Fruit fly (Drosophila melanogaster) whole organism, embryonic: ENCODE measurements around the gene AstA-R1.

ENCODE experiments used
- CG10366 ChIP-seq: fragments of 200-800 bp; sonication (Bioruptor generic); IDR thresholded peaks from 2 replicates; pipeline ENCODE4 v1.3.6; 2022; ENCODE audit warnings: missing biosample characterization, missing genetic modification characterization
- CG10543 ChIP-seq: fragments of 200-800 bp; sonication (Bioruptor generic); optimal IDR thresholded peaks from 3 replicates; lab custom pipeline; 2017; ENCODE audit warnings: missing biosample characterization, mild to moderate bottlenecking, missing genetic modification characterization, moderate library complexity
- CG11504 ChIP-seq: fragments of 200-800 bp; sonication (Bioruptor generic); optimal IDR thresholded peaks from 3 replicates; lab custom pipeline; 2019; ENCODE audit warnings: missing biosample characterization, mild to moderate bottlenecking, missing genetic modification characterization, moderate library complexity
- CG12104 ChIP-seq: fragments of 200-800 bp; sonication (Bioruptor generic); optimal IDR thresholded peaks from 3 replicates; lab custom pipeline; 2016; ENCODE audit warnings: missing biosample characterization, missing genetic modification characterization
- CG12236 ChIP-seq: fragments of 200-800 bp; sonication (Bioruptor generic); optimal IDR thresholded peaks from 2 replicates; lab custom pipeline; 2016; ENCODE audit warnings: missing biosample characterization, missing genetic modification characterization
- CG12299 ChIP-seq: fragments of 200-800 bp; sonication (Bioruptor generic); optimal IDR thresholded peaks from 2 replicates; lab custom pipeline; 2018; ENCODE audit warnings: missing biosample characterization, mild to moderate bottlenecking, missing genetic modification characterization
- CG14050 ChIP-seq: fragments of 200-800 bp; sonication (Bioruptor generic); IDR thresholded peaks from 3 replicates; pipeline ENCODE4 v1.3.6; 2022; ENCODE audit warnings: missing biosample characterization, missing genetic modification characterization
- CG1647 ChIP-seq: fragments of 200-800 bp; sonication (Bioruptor generic); optimal IDR thresholded peaks from 3 replicates; lab custom pipeline; 2016; ENCODE audit warnings: missing biosample characterization, missing genetic modification characterization
- CG17829 ChIP-seq: fragments of 200-800 bp; optimal IDR thresholded peaks from 2 replicates; lab custom pipeline; 2019; ENCODE audit warnings: missing biosample characterization, mild to moderate bottlenecking, missing genetic modification characterization, moderate library complexity
- CG1792 ChIP-seq: fragments of 200-800 bp; sonication (Bioruptor generic); optimal IDR thresholded peaks from 2 replicates; lab custom pipeline; 2016; ENCODE audit warnings: missing biosample characterization, missing genetic modification characterization
- CG18599 ChIP-seq: fragments of 200-800 bp; sonication (Bioruptor generic); optimal IDR thresholded peaks from 3 replicates; lab custom pipeline; 2017; ENCODE audit warnings: missing biosample characterization, missing genetic modification characterization, mild to moderate bottlenecking, moderate library complexity, missing genetic modification reagents
- CG30403 ChIP-seq: fragments of 200-800 bp; sonication (Bioruptor generic); optimal IDR thresholded peaks from 3 replicates; lab custom pipeline; 2016; ENCODE audit warnings: missing biosample characterization, missing genetic modification characterization
- CG5245 ChIP-seq: fragments of 200-800 bp; sonication (Bioruptor generic); optimal IDR thresholded peaks from 3 replicates; lab custom pipeline; 2016; ENCODE audit warnings: missing biosample characterization, missing genetic modification characterization
- CG7556 ChIP-seq: fragments of 200-800 bp; sonication (Bioruptor generic); optimal IDR thresholded peaks from 2 replicates; lab custom pipeline; 2017; ENCODE audit warnings: missing biosample characterization, mild to moderate bottlenecking, missing genetic modification characterization
- CG7987 ChIP-seq: fragments of 200-800 bp; sonication (Bioruptor generic); optimal IDR thresholded peaks from 2 replicates; lab custom pipeline; 2018; ENCODE audit warnings: missing biosample characterization, mild to moderate bottlenecking, missing genetic modification characterization, moderate library complexity
- CG9215 ChIP-seq: fragments of 200-800 bp; sonication (Bioruptor generic); IDR thresholded peaks from 2 replicates; pipeline ENCODE4 v1.3.6; 2022; ENCODE audit warnings: missing biosample characterization, missing genetic modification characterization
- CTCF ChIP-seq: fragments of 200-800 bp; sonication (Bioruptor generic); optimal IDR thresholded peaks from 2 replicates; lab custom pipeline; 2017; ENCODE audit warnings: missing biosample characterization, mild to moderate bottlenecking, missing genetic modification characterization, moderate library complexity
- Deaf1 ChIP-seq: fragments of 200-800 bp; optimal IDR thresholded peaks from 3 replicates; lab custom pipeline; 2019; ENCODE audit warnings: missing biosample characterization, mild to moderate bottlenecking, missing genetic modification characterization, moderate library complexity
- Hey ChIP-seq: fragments of 200-800 bp; sonication (Bioruptor generic); optimal IDR thresholded peaks from 3 replicates; lab custom pipeline; 2018; ENCODE audit warnings: missing biosample characterization, mild to moderate bottlenecking, missing genetic modification characterization
- Hsf ChIP-seq: fragments of 200-800 bp; sonication (Bioruptor generic); optimal IDR thresholded peaks from 3 replicates; lab custom pipeline; 2016; ENCODE audit warnings: missing biosample characterization, missing genetic modification characterization
- Lhr ChIP-seq: fragments of 200-800 bp; sonication (Bioruptor generic); optimal IDR thresholded peaks from 3 replicates; lab custom pipeline; 2017; ENCODE audit warnings: mild to moderate bottlenecking, missing biosample characterization, missing genetic modification reagents, missing genetic modification characterization
- Max ChIP-seq: fragments of 200-800 bp; sonication (Bioruptor generic); optimal IDR thresholded peaks from 2 replicates; lab custom pipeline; 2016; ENCODE audit warnings: missing biosample characterization, mild to moderate bottlenecking, missing genetic modification characterization
- Nf-YA ChIP-seq: fragments of 200-800 bp; sonication (Bioruptor generic); IDR thresholded peaks from 2 replicates; pipeline ENCODE4 v1.3.6; 2022; ENCODE audit warnings: missing biosample characterization, missing genetic modification characterization
- Nf-YB ChIP-seq: fragments of 200-800 bp; sonication (Bioruptor generic); optimal IDR thresholded peaks from 3 replicates; lab custom pipeline; 2019; ENCODE audit warnings: missing biosample characterization, mild to moderate bottlenecking, missing genetic modification characterization, moderate library complexity
- Nf-YC ChIP-seq: fragments of 200-800 bp; optimal IDR thresholded peaks from 3 replicates; lab custom pipeline; 2019; ENCODE audit warnings: missing biosample characterization, mild to moderate bottlenecking, missing genetic modification characterization, moderate library complexity
- Oli ChIP-seq: fragments of 200-800 bp; sonication (Bioruptor generic); optimal IDR thresholded peaks from 2 replicates; lab custom pipeline; 2018; ENCODE audit warnings: missing biosample characterization, mild to moderate bottlenecking, missing genetic modification characterization, moderate library complexity
- Spps ChIP-seq: fragments of 200-800 bp; sonication (Bioruptor generic); optimal IDR thresholded peaks from 2 replicates; lab custom pipeline; 2018; ENCODE audit warnings: missing biosample characterization, mild to moderate bottlenecking, missing genetic modification characterization
- Xbp1 ChIP-seq: fragments of 200-800 bp; sonication (Bioruptor generic); optimal IDR thresholded peaks from 3 replicates; lab custom pipeline; 2016; ENCODE audit warnings: missing biosample characterization, mild to moderate bottlenecking, missing genetic modification characterization
- Xrp1 ChIP-seq: fragments of 200-800 bp; sonication (Bioruptor generic); IDR thresholded peaks from 2 replicates; pipeline ENCODE4 v1.3.6; 2022; ENCODE audit warnings: missing biosample characterization, missing genetic modification characterization
- abd-A ChIP-seq: fragments of 200-800 bp; sonication (Bioruptor generic); optimal IDR thresholded peaks from 3 replicates; lab custom pipeline; 2019; ENCODE audit warnings: missing biosample characterization, mild to moderate bottlenecking, missing genetic modification characterization, moderate library complexity
- cato ChIP-seq: fragments of 200-800 bp; sonication (Bioruptor generic); optimal IDR thresholded peaks from 2 replicates; lab custom pipeline; 2016; ENCODE audit warnings: missing biosample characterization, missing genetic modification characterization, borderline replicate concordance
- caup ChIP-seq: fragments of 200-800 bp; sonication (Bioruptor generic); optimal IDR thresholded peaks from 3 replicates; lab custom pipeline; 2017; ENCODE audit warnings: missing biosample characterization, mild to moderate bottlenecking, missing genetic modification characterization, moderate library complexity; ENCODE audit not compliant: severe bottlenecking
- chif ChIP-seq, 2 experiments: fragments of 200-800 bp; sonication (Bioruptor generic); optimal IDR thresholded peaks; 3 replicates each; lab custom pipeline; 2016; ENCODE audit warnings: missing biosample characterization in 2 of 2, missing genetic modification characterization in 2 of 2
- chinmo ChIP-seq: fragments of 200-800 bp; sonication (Bioruptor generic); IDR thresholded peaks from 4 replicates; pipeline ENCODE4 v1.3.6; 2022; ENCODE audit warnings: missing biosample characterization, missing genetic modification characterization; ENCODE audit not compliant: partially characterized antibody
- crc ChIP-seq: fragments of 200-800 bp; sonication (Bioruptor generic); optimal IDR thresholded peaks from 2 replicates; lab custom pipeline; 2016; ENCODE audit warnings: missing biosample characterization, missing genetic modification characterization
- ewg ChIP-seq: fragments of 200-800 bp; sonication (Bioruptor generic); optimal IDR thresholded peaks from 3 replicates; lab custom pipeline; 2017; ENCODE audit warnings: mild to moderate bottlenecking, missing biosample characterization, missing genetic modification reagents, missing genetic modification characterization
- eyg ChIP-seq: fragments of 200-800 bp; sonication (Bioruptor generic); optimal IDR thresholded peaks from 3 replicates; lab custom pipeline; 2016; ENCODE audit warnings: missing biosample characterization, missing genetic modification characterization
- gce ChIP-seq: fragments of 200-800 bp; sonication (Bioruptor generic); IDR thresholded peaks from 3 replicates; pipeline ENCODE4 v1.3.6; 2022; ENCODE audit warnings: missing biosample characterization, missing genetic modification characterization
- inv ChIP-seq: fragments of 200-800 bp; sonication (Bioruptor generic); IDR thresholded peaks from 2 replicates; pipeline ENCODE4 v1.3.6; 2022; ENCODE audit warnings: missing biosample characterization, missing genetic modification characterization; ENCODE audit not compliant: partially characterized antibody
- nau ChIP-seq: fragments of 200-800 bp; sonication (Bioruptor generic); optimal IDR thresholded peaks from 3 replicates; lab custom pipeline; 2017; ENCODE audit warnings: missing biosample characterization, mild to moderate bottlenecking, missing genetic modification characterization, missing genetic modification reagents
- nerfin-1 ChIP-seq: fragments of 200-800 bp; sonication (Bioruptor generic); optimal IDR thresholded peaks from 3 replicates; lab custom pipeline; 2019; ENCODE audit warnings: missing biosample characterization, mild to moderate bottlenecking, missing genetic modification characterization, moderate library complexity
- pros ChIP-seq: fragments of 200-800 bp; sonication (Bioruptor generic); optimal IDR thresholded peaks from 3 replicates; lab custom pipeline; 2019; ENCODE audit warnings: missing biosample characterization, mild to moderate bottlenecking, missing genetic modification characterization, moderate library complexity
- schlank ChIP-seq: fragments of 200-800 bp; sonication (Bioruptor generic); optimal IDR thresholded peaks from 2 replicates; lab custom pipeline; 2018; ENCODE audit warnings: missing biosample characterization, mild to moderate bottlenecking, missing genetic modification characterization
- sens ChIP-seq: fragments of 200-800 bp; sonication (Bioruptor generic); peaks from one replicate; lab custom pipeline; 2016; ENCODE audit warnings: missing biosample characterization, missing genetic modification characterization
- sens-2 ChIP-seq: fragments of 200-800 bp; sonication (Bioruptor generic); IDR thresholded peaks from 2 replicates; pipeline ENCODE4 v1.3.6; 2022; ENCODE audit warnings: missing biosample characterization, missing genetic modification characterization
- shn ChIP-seq: fragments of 200-800 bp; sonication (Bioruptor generic); optimal IDR thresholded peaks from 3 replicates; lab custom pipeline; 2016; ENCODE audit warnings: missing biosample characterization, missing genetic modification characterization
- slbo ChIP-seq: fragments of 200-800 bp; sonication (Bioruptor generic); IDR thresholded peaks from 2 replicates; pipeline ENCODE4 v1.3.6; 2022; ENCODE audit warnings: missing biosample characterization, missing genetic modification characterization
- slou ChIP-seq: fragments of 200-800 bp; sonication (Bioruptor generic); optimal IDR thresholded peaks from 3 replicates; lab custom pipeline; 2016; ENCODE audit warnings: missing biosample characterization, missing genetic modification characterization
- tin ChIP-seq: fragments of 200-800 bp; sonication (Bioruptor generic); optimal IDR thresholded peaks from 3 replicates; lab custom pipeline; 2016; ENCODE audit warnings: missing biosample characterization, missing genetic modification characterization
- wor ChIP-seq: fragments of 200-800 bp; sonication (Bioruptor generic); IDR thresholded peaks from 2 replicates; pipeline ENCODE4 v1.3.6; 2022; ENCODE audit warnings: missing biosample characterization, missing genetic modification characterization
- z ChIP-seq: fragments of 200-800 bp; sonication (Bioruptor generic); IDR thresholded peaks from 3 replicates; pipeline ENCODE4 v1.3.6; 2022; ENCODE audit warnings: missing biosample characterization, missing genetic modification characterization

The AstA-R1 gene

dm6 chrX:3574306-3574705, at the start of gene AstA-R1:
Gene AstA-R1 (plus strand): TSS chrX:3574536.
- TF ChIP-seq CG11504: peak; percentile 6
- no peak for TF ChIP-seq gce (GFP tag; lab: Robert Waterston, UW)
- no peak for TF ChIP-seq shn (GFP tag; lab: Kevin White, UChicago)
- no peak for TF ChIP-seq Lhr
- 0 out of 2 replicates have a peak, but pooled peaks have one; percentile 14 for TF ChIP-seq slbo (GFP tag; lab: Robert Waterston, UW)
- TF ChIP-seq CG9215 (GFP tag; lab: Robert Waterston, UW): no peak
- peak; percentile 20 for TF ChIP-seq CG18599 (GFP tag; lab: Kevin White, UChicago)
- TF ChIP-seq z (GFP tag; lab: Robert Waterston, UW): peak; percentile 54; the same call in 1 of the 3 replicates
- no peak for TF ChIP-seq Oli (tag; lab: Kevin White, UChicago)
- TF ChIP-seq CTCF (GFP tag; lab: Kevin White, UChicago): no peak
- no peak for TF ChIP-seq Xbp1
- peak; percentile 16 for TF ChIP-seq CG7556 (GFP tag; lab: Kevin White, UChicago)
- TF ChIP-seq Spps (tag; lab: Kevin White, UChicago): no peak
- peak; percentile 87 for TF ChIP-seq Deaf1 (tag; lab: Kevin White, UChicago)

DNA sequence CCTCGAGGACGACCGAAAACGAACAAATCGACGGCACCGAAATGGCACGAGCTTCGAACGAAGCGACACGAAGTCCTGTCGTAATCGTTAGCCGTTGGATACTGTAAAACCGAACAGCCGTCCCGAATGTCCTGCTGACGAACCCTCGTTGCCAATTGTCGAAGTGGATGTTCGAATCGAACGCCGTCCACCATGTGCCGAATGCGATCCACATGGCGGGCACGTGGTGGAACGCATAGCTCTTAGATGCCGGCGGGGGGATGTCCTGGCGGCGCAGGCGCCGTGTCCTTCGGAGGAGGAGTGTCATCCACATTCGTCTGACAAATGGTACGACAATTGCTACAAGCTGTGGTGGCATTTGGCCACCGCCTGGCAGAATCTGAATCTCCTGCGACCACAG, 43.6 kb upstream of the AstA-R1 start:
- TF ChIP-seq schlank (no peak), Nf-YB (GFP tag; lab: Kevin White, UChicago) (peak; percentile 82), CG5245 (GFP tag; lab: Kevin White, UChicago) (no peak), Hey (no peak), CG10543 (GFP tag; lab: Kevin White, UChicago) (no peak), Nf-YA (GFP tag; lab: Robert Waterston, UW) (no peak), Xrp1 (GFP tag; lab: Robert Waterston, UW) (no peak), caup (GFP tag; lab: Kevin White, UChicago) (no peak), CG12236 (GFP tag; lab: Kevin White, UChicago) (no peak), cato (GFP tag; lab: Kevin White, UChicago) (no peak), crc (GFP tag; lab: Kevin White, UChicago) (no peak), Nf-YC (peak; percentile 95), CG12299 (tag; lab: Kevin White, UChicago) (no peak), chif (GFP tag; optimal IDR thresholded peaks at IDR 0.05; lab: Kevin White, UChicago) (no peak), eyg (GFP tag; lab: Kevin White, UChicago) (no peak), chinmo (GFP tag; lab: Robert Waterston, UW) (0 out of 4 replicates have a peak, but pooled peaks have one; percentile 22), inv (GFP tag; lab: Robert Waterston, UW) (no peak), CG17829 (tag; lab: Kevin White, UChicago) (no peak), CG7987 (GFP tag; lab: Kevin White, UChicago) (no peak), nau (GFP tag; lab: Kevin White, UChicago) (no peak), sens (GFP tag; lab: Kevin White, UChicago) (peak; percentile 15), CG1647 (GFP tag; lab: Kevin White, UChicago) (no peak), CG14050 (GFP tag; lab: Robert Waterston, UW) (no peak), z (GFP tag; lab: Robert Waterston, UW) (no peak), wor (GFP tag; lab: Robert Waterston, UW) (no peak), CG12104 (GFP tag; lab: Kevin White, UChicago) (no peak), Hsf (GFP tag; lab: Kevin White, UChicago) (no peak), Max (GFP tag; lab: Kevin White, UChicago) (peak; percentile 76), Deaf1 (tag; lab: Kevin White, UChicago) (peak; percentile 98), slou (GFP tag; lab: Kevin White, UChicago) (no peak), CG1792 (GFP tag; lab: Kevin White, UChicago) (no peak), abd-A (peak; percentile 55), nerfin-1 (tag; lab: Kevin White, UChicago) (peak; percentile 69), tin (GFP tag; lab: Kevin White, UChicago) (no peak), ewg (GFP tag; lab: Kevin White, UChicago) (peak; percentile 94), pros (GFP tag; lab: Kevin White, UChicago) (no peak), CG10366 (GFP tag; lab: Robert Waterston, UW) (no peak), sens-2 (no peak), CG30403 (GFP tag; lab: Kevin White, UChicago) (no peak)
